Worm (Caenorhabditis elegans) whole organism, L4/young adult: ENCODE measurements around the gene srh-300.

Experiments
- dao-5 ChIP-seq: sonication (generic microtip); optimal IDR thresholded peaks from 2 replicates; lab custom pipeline; 2016; ENCODE audit warnings: missing genotype, missing genetic modification characterization, moderate library complexity, missing compliant biosample characterization
- him-1 ChIP-seq: sonication (generic microtip); optimal IDR thresholded peaks from 2 replicates; lab custom pipeline; 2016; ENCODE audit warnings: missing genotype, missing genetic modification reagents, missing genetic modification characterization, missing compliant biosample characterization

ce11 chrV:17795655-17796054, 26.2 kb upstream of the srh-300 start, which contains the start of gene srh-288:
- TF ChIP-seq him-1 (tag; lab: Kevin White, UChicago) (no peak), dao-5 (no peak)
